Worm (Caenorhabditis elegans) whole organism, L4 larva: ENCODE measurements around the gene nhr-270.

Experiments
- ZK546.5 ChIP-seq, 2 experiments: sonication (generic microtip); optimal IDR thresholded peaks; 2 replicates each; lab custom pipeline; 2017; ENCODE audit warnings: missing biosample characterization in 2 of 2, missing genetic modification characterization in 2 of 2
- ama-1 ChIP-seq: fragments of 150-350 bp; optimal IDR thresholded peaks from 2 replicates; lab custom pipeline; 2014; ENCODE audit warnings: inconsistent platforms, mixed read lengths
- daf-16 ChIP-seq, 3 experiments: sonication (generic microtip); optimal IDR thresholded peaks; 2 replicates each; lab custom pipeline; 2016 to 2017; ENCODE audit warnings: missing genetic modification characterization in 3 of 3, missing genetic modification reagents in 3 of 3, mild to moderate bottlenecking in 2 of 3, missing compliant biosample characterization in 2 of 3, missing biosample characterization in 1 of 3, moderate library complexity in 1 of 3
- fos-1 ChIP-seq: fragments of 150-350 bp; optimal IDR thresholded peaks from 2 replicates; lab custom pipeline; 2014; ENCODE audit warnings: missing biosample characterization, missing genetic modification characterization
- lin-13 ChIP-seq: fragments of 150-350 bp; optimal IDR thresholded peaks from 2 replicates; lab custom pipeline; 2014; ENCODE audit warnings: missing biosample characterization, missing genetic modification reagents, missing genetic modification characterization
- lin-39 ChIP-seq: fragments of 150-350 bp; optimal IDR thresholded peaks from 2 replicates; lab custom pipeline; 2014; ENCODE audit warnings: missing biosample characterization, missing genetic modification reagents, missing genetic modification characterization
- mdl-1 ChIP-seq, 2 experiments: fragments of 150-350 bp in 1 of 2; sonication (generic microtip) in 1 of 2; optimal IDR thresholded peaks; 2 replicates each; lab custom pipeline; 2014 to 2017; ENCODE audit warnings: missing biosample characterization in 2 of 2, missing genetic modification characterization in 2 of 2
- nhr-102 ChIP-seq: sonication (generic microtip); optimal IDR thresholded peaks from 2 replicates; lab custom pipeline; 2016; ENCODE audit warnings: mild to moderate bottlenecking, missing genetic modification characterization, moderate library complexity, missing compliant biosample characterization
- nhr-11 ChIP-seq: fragments of 150-350 bp; optimal IDR thresholded peaks from 2 replicates; lab custom pipeline; 2014; ENCODE audit warnings: missing biosample characterization, missing genetic modification characterization
- nhr-28 ChIP-seq: fragments of 150-350 bp; optimal IDR thresholded peaks from 2 replicates; lab custom pipeline; 2014; ENCODE audit warnings: missing biosample characterization, missing genetic modification characterization
- nhr-41 ChIP-seq: fragments of 200-800 bp; sonication (Bioruptor generic); IDR thresholded peaks from 2 replicates; pipeline ENCODE4 v1.3.6; 2022; ENCODE audit warnings: missing genetic modification reagents, missing genetic modification characterization, missing compliant biosample characterization
- rbr-2 ChIP-seq: sonication (generic microtip); optimal IDR thresholded peaks from 2 replicates; lab custom pipeline; 2016; ENCODE audit warnings: missing genotype, missing genetic modification characterization, missing compliant biosample characterization
- skn-1 ChIP-seq: fragments of 150-350 bp; optimal IDR thresholded peaks from 2 replicates; lab custom pipeline; 2014; ENCODE audit warnings: missing biosample characterization, missing genetic modification characterization
- ztf-11 ChIP-seq: fragments of 150-350 bp; optimal IDR thresholded peaks from 2 replicates; lab custom pipeline; 2014; ENCODE audit warnings: missing biosample characterization, missing genetic modification characterization

ce11 chrV:756169-756568 is 48.4 kb downstream of the nhr-270 start, which contains the start of gene str-20:
- TF ChIP-seq mdl-1 (tag; optimal IDR thresholded peaks at IDR 0.05; lab: Kevin White, UChicago) (no peak), lin-13 (GFP tag; lab: Kevin White, UChicago) (no peak), ZK546.5 (tag; optimal IDR thresholded peaks at IDR 0.05; lab: Kevin White, UChicago) (no peak), nhr-28 (tag; lab: Kevin White, UChicago) (no peak), fos-1 (tag; lab: Kevin White, UChicago) (no peak), daf-16 (GFP tag; optimal IDR thresholded peaks at IDR 0.05; lab: Kevin White, UChicago) (no peak), daf-16 (tag; optimal IDR thresholded peaks at IDR 0.05; lab: Kevin White, UChicago) (no peak), nhr-11 (no peak), skn-1 (no peak), nhr-41 (GFP tag; lab: Robert Waterston, UW) (no peak), nhr-102 (tag; lab: Kevin White, UChicago) (no peak), ama-1 (no peak), ztf-11 (no peak), rbr-2 (tag; lab: Kevin White, UChicago) (no peak), lin-39 (no peak)
